Worm (Caenorhabditis elegans): ENCODE measurements around the gene mrpl-50.
A peak's percentile ranks its signal among the peaks of the same experiment; 100 is the strongest.

mrpl-50 gene

DNA sequence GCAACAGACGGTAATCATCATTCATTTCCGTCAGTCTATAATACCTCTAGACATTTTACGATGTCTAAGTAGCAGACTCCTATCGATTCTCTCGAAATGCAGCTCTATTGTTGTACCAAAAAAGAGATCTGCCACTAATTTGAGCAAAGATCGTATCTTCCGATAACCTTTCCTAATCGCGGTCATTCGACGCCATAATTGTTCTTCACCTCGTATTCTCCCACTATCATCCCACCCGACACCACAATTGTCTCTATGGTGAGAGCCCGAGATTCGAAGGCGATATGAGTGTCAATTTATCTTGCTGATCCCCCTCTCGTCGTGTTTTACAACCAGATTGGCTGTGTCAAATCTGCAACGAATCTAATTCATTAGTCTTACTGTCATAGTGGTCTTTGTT lies 34.2 kb upstream of the mrpl-50 start:
- no peak for TF ChIP-seq arid-1 (GFP tag; conservative IDR thresholded peaks at IDR 0.05)
- no peak for TF ChIP-seq nhr-11 (tag; optimal IDR thresholded peaks at IDR 0.05)
- no peak for TF ChIP-seq ces-1 (GFP tag; optimal IDR thresholded peaks at IDR 0.05)
- TF ChIP-seq dve-1 (tag; optimal IDR thresholded peaks at IDR 0.05; ENCODE audit: insufficient read depth) = no peak
- no peak for TF ChIP-seq dmd-8 (GFP tag; IDR thresholded peaks at IDR 0.05)
- no peak for TF ChIP-seq Y105C5A.15 (GFP tag; IDR thresholded peaks at IDR 0.05)
- TF ChIP-seq skn-1 (tag; optimal IDR thresholded peaks at IDR 0.05) = no peak
- TF ChIP-seq aha-1 (tag) = no peak
- no peak for TF ChIP-seq lsy-2 (tag; optimal IDR thresholded peaks at IDR 0.05)
- TF ChIP-seq T26A8.4 (GFP tag; IDR thresholded peaks at IDR 0.05) = no peak
- no peak for TF ChIP-seq dmd-6 (GFP tag; IDR thresholded peaks at IDR 0.05)
- no peak for TF ChIP-seq rbr-2 (tag; optimal IDR thresholded peaks at IDR 0.05)
- no peak for TF ChIP-seq nhr-76 (tag; optimal IDR thresholded peaks at IDR 0.05)
- TF ChIP-seq fkh-10 (GFP tag; optimal IDR thresholded peaks at IDR 0.05) = no peak

DNA sequence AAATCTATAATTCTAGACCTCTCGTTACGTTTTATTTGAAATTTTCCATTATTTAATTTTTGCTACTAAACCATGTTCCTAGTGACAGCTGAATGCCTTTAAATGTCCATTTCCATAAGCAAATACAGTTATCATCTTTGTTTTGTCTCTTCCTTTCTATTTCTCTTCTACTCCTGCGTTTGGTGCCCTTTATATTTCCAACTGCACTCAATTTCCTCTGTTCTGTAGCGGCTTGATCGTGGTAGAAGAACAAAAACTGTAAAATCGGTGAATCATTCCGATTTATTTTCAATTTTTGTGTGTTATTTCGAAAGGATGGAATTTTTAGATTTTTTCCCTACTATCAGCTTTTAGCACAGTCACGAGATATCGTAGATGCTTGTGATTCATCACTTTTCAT lies 33.7 kb upstream of the mrpl-50 start:
- TF ChIP-seq pqm-1 (tag; optimal IDR thresholded peaks at IDR 0.05) (peak; percentile 9), aha-1 (tag) (peak; percentile 75), dve-1 (tag; optimal IDR thresholded peaks at IDR 0.05; ENCODE audit: insufficient read depth) (peak; percentile 36), attf-4 (tag; optimal IDR thresholded peaks at IDR 0.05) (no peak), tra-1 (GFP tag; IDR thresholded peaks at IDR 0.05) (no peak), daf-16 (GFP tag; optimal IDR thresholded peaks at IDR 0.05) (no peak), daf-16 (tag; optimal IDR thresholded peaks at IDR 0.05) (no peak)

DNA sequence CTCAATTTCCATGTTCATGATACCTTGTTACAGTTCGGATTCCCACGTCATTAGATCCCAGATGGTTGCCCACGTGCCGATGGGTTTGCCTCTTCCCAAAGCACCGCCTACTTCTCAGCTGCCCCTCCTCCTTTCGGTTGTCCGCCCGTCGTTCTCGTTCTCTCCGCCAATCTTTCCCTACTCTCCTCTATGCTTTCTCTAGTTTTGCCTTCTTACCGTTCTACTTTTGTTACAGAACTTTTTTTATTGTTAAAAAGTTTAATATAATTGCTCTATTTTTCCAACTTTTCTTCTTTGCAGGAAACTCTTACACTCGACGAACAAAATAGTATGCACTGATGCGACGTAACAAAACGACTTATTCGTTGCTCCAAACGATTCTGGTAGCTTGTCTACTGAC lies 33.1 kb upstream of the mrpl-50 start, which contains the start of gene lat-1:
TSS of gene lat-1 (plus strand) at position 301 of the 400 bp plus-strand sequence.
- TF ChIP-seq set-16 (GFP tag; IDR thresholded peaks at IDR 0.05) (no peak), lsy-2 (tag; optimal IDR thresholded peaks at IDR 0.05) (no peak), nhr-6 (tag; optimal IDR thresholded peaks at IDR 0.05) (no peak), lir-3 (tag; optimal IDR thresholded peaks at IDR 0.05) (no peak), F26F4.8 (GFP tag; conservative IDR thresholded peaks at IDR 0.05) (no peak), ctbp-1 (GFP tag; IDR thresholded peaks at IDR 0.05) (no peak), ztf-7 (tag; optimal IDR thresholded peaks at IDR 0.05) (no peak), snpc-4 (tag; optimal IDR thresholded peaks at IDR 0.05) (no peak)

DNA sequence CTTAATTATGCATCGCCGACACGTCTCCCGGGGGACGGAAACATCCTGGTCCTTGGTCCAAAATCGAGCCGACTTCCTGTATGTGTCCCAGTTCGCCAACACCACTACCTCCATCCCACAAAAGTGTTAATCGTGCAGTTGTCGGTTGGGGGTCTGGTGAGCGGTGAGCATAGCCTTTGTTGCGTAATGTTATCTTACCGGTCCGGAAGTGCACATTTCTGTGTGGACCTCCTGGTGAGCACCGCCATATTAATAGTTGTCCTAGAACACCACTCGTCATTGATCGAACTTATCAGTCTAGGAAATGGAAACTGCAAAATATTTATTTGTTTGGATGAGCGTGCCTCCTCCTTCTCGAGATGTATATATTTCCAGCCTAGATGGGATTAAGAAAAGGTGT lies 32.4 kb upstream of the mrpl-50 start:
- no peak for TF ChIP-seq skn-1 (tag; optimal IDR thresholded peaks at IDR 0.05)
- TF ChIP-seq ces-1 (GFP tag; optimal IDR thresholded peaks at IDR 0.05) = no peak
- no peak for TF ChIP-seq aly-2 (tag; optimal IDR thresholded peaks at IDR 0.05)
- TF ChIP-seq nhr-42 (GFP tag; IDR thresholded peaks at IDR 0.05) = no peak
- TF ChIP-seq ztf-7 (tag; optimal IDR thresholded peaks at IDR 0.05) = no peak
- TF ChIP-seq lin-13 (GFP tag; optimal IDR thresholded peaks at IDR 0.05) = no peak
- TF ChIP-seq ztf-11 (tag; optimal IDR thresholded peaks at IDR 0.05) = no peak
- no peak for TF ChIP-seq lin-29 (GFP tag; IDR thresholded peaks at IDR 0.05)
- TF ChIP-seq mxl-3 (GFP tag; optimal IDR thresholded peaks at IDR 0.05) = no peak
- no peak for TF ChIP-seq pqm-1 (tag; optimal IDR thresholded peaks at IDR 0.05)
- TF ChIP-seq lin-38 (GFP tag; IDR thresholded peaks at IDR 0.05) = no peak
- TF ChIP-seq dmd-9 (GFP tag; IDR thresholded peaks at IDR 0.05) = no peak

DNA sequence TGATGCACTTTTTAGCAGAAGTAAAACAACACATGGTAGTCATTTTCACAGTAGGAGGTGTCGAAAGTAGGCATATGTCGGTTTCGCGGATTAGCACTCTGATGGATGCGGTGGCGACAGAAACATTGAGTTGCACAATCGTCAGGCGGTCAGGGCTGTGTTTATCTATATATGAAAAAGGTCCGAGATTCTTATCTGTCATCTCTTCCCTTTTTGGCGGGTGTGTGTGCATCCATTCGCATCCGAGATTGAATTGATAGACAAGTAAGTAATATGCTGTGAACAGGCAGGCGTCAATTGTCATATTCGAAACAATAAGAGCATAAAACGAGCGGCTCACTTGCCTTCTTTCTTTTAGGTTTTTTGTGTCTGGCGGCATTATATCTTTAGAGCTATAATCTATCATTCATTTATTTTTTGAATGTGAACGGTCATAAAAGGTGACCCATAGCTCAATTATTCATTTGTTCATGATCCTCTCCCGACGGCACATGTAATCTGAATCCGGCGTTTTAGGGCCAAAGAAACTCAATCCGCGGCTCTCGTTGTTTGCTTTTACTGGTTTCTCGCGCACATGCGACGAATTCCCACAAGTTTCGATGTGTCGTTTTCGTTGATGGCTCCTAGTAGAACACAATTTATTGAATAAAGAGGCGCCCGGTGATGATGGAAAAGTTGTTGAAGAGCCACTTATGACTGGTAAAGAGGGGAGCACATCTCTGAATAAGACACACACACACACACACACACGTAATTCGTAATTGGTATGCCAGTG lies 30.9 kb upstream of the mrpl-50 start:
- TF ChIP-seq nhr-41 (GFP tag; IDR thresholded peaks at IDR 0.05) (no peak), hlh-30 (tag; optimal IDR thresholded peaks at IDR 0.05; ENCODE audit: insufficient read depth) (no peak), php-3 (GFP tag; IDR thresholded peaks at IDR 0.05) (no peak), aha-1 (tag) (peak; percentile 90)

Measured in whole organism, L4 larva.